Worm (Caenorhabditis elegans) whole organism, mixed stage, embryonic: ENCODE data around the gene K09B3.1.

Experiments
- lin-13 ChIP-seq: fragments of 150-350 bp; optimal IDR thresholded peaks from 2 replicates; lab custom pipeline; 2014; ENCODE audit warnings: missing biosample characterization, missing genetic modification characterization
- mep-1 ChIP-seq: fragments of 150-350 bp; optimal IDR thresholded peaks from 2 replicates; lab custom pipeline; 2017; ENCODE audit warnings: missing biosample characterization, missing genetic modification reagents, missing genetic modification characterization, inconsistent platforms
- nhr-237 ChIP-seq: fragments of 150-350 bp; optimal IDR thresholded peaks from 2 replicates; lab custom pipeline; 2014; ENCODE audit warnings: missing biosample characterization, missing genetic modification characterization
- nhr-76 ChIP-seq: sonication (generic microtip); optimal IDR thresholded peaks from 2 replicates; lab custom pipeline; 2017; ENCODE audit warnings: missing biosample characterization, missing genetic modification characterization
- sem-2 ChIP-seq: fragments of 200-800 bp; sonication (Bioruptor generic); optimal IDR thresholded peaks from 2 replicates; lab custom pipeline; 2018; ENCODE audit warnings: mild to moderate bottlenecking, missing genetic modification characterization, missing compliant biosample characterization
- snpc-4 ChIP-seq: fragments of 150-350 bp; optimal IDR thresholded peaks from 2 replicates; lab custom pipeline; 2014; ENCODE audit warnings: missing biosample characterization, missing genetic modification characterization
- sptf-1 ChIP-seq: sonication (generic microtip); optimal IDR thresholded peaks from 2 replicates; lab custom pipeline; 2017; ENCODE audit warnings: mild to moderate bottlenecking, missing genetic modification characterization, moderate library complexity, missing compliant biosample characterization
- unc-39 ChIP-seq: fragments of 150-350 bp; optimal IDR thresholded peaks from 2 replicates; lab custom pipeline; 2014; ENCODE audit warnings: missing biosample characterization, missing genetic modification characterization
- unc-62 ChIP-seq: fragments of 150-350 bp; optimal IDR thresholded peaks from 2 replicates; lab custom pipeline; 2014; ENCODE audit warnings: missing biosample characterization, missing genetic modification reagents, missing genetic modification characterization

- TF ChIP-seq nhr-76 (tag; lab: Kevin White, UChicago) = no peak
- TF ChIP-seq lin-13 = no peak
- TF ChIP-seq sem-2 (GFP tag; lab: Kevin White, UChicago) = no peak
- TF ChIP-seq sptf-1 (tag; lab: Kevin White, UChicago) = no peak
- TF ChIP-seq nhr-237 (tag; lab: Kevin White, UChicago) = no peak
- no peak for TF ChIP-seq mep-1
- no peak for TF ChIP-seq unc-62 (GFP tag; lab: Kevin White, UChicago)
- no peak for TF ChIP-seq unc-39 (tag; lab: Kevin White, UChicago)
- TF ChIP-seq snpc-4 (tag; lab: Kevin White, UChicago) = no peak
Measured at ce11 chrIV:3826590-3827128, 32.1 kb downstream of the K09B3.1 start, which contains the start of gene F28F9.3.
